Fruit fly (Drosophila melanogaster) whole organism, prepupa: ENCODE results near the gene danr.
A peak's percentile ranks its signal among the peaks of the same experiment; 100 is the strongest.

Experiments
- Blimp-1 ChIP-seq: fragments of 200-800 bp; sonication (Bioruptor generic); optimal IDR thresholded peaks from 3 replicates; lab custom pipeline; 2017; ENCODE audit warnings: missing biosample characterization, missing genetic modification characterization, mild to moderate bottlenecking, moderate library complexity, missing genetic modification reagents
- CG10669 ChIP-seq: fragments of 200-800 bp; sonication (Bioruptor generic); optimal IDR thresholded peaks from 3 replicates; lab custom pipeline; 2018; ENCODE audit warnings: missing biosample characterization, mild to moderate bottlenecking, missing genetic modification characterization, moderate library complexity
- CG11294 ChIP-seq: fragments of 200-800 bp; sonication (Bioruptor generic); IDR thresholded peaks from 2 replicates; pipeline ENCODE4 v1.3.6; 2022; ENCODE audit warnings: missing biosample characterization, missing genetic modification characterization
- CG11762 ChIP-seq: fragments of 200-800 bp; sonication (Bioruptor generic); optimal IDR thresholded peaks from 3 replicates; lab custom pipeline; 2016; ENCODE audit warnings: missing biosample characterization, missing genetic modification characterization; ENCODE audit not compliant: insufficient read depth
- CG11902 ChIP-seq: fragments of 200-800 bp; sonication (Bioruptor generic); optimal IDR thresholded peaks from 3 replicates; lab custom pipeline; 2016; ENCODE audit warnings: missing biosample characterization, missing genetic modification characterization
- CG1621 ChIP-seq: fragments of 200-800 bp; sonication (Bioruptor generic); optimal IDR thresholded peaks from 3 replicates; lab custom pipeline; 2018; ENCODE audit warnings: missing biosample characterization, mild to moderate bottlenecking, missing genetic modification characterization
- CG16779 ChIP-seq: fragments of 200-800 bp; sonication (Bioruptor generic); optimal IDR thresholded peaks from 3 replicates; lab custom pipeline; 2017; ENCODE audit warnings: missing biosample characterization, mild to moderate bottlenecking, missing genetic modification characterization
- CG31627 ChIP-seq: fragments of 200-800 bp; sonication (Bioruptor generic); optimal IDR thresholded peaks from 3 replicates; lab custom pipeline; 2016; ENCODE audit warnings: missing biosample characterization, missing genetic modification characterization
- CG32006 ChIP-seq: fragments of 200-800 bp; sonication (Bioruptor generic); optimal IDR thresholded peaks from 3 replicates; lab custom pipeline; 2017; ENCODE audit warnings: missing biosample characterization, mild to moderate bottlenecking, missing genetic modification characterization
- CG34406 ChIP-seq: fragments of 200-800 bp; sonication (Bioruptor generic); optimal IDR thresholded peaks from 3 replicates; lab custom pipeline; 2016; ENCODE audit warnings: missing biosample characterization, missing genetic modification characterization
- CG3919 ChIP-seq: fragments of 200-800 bp; sonication (Bioruptor generic); optimal IDR thresholded peaks from 3 replicates; lab custom pipeline; 2016; ENCODE audit warnings: missing biosample characterization, missing genetic modification characterization
- CG4318 ChIP-seq: fragments of 200-800 bp; sonication (Bioruptor generic); optimal IDR thresholded peaks from 3 replicates; lab custom pipeline; 2017; ENCODE audit warnings: missing biosample characterization, mild to moderate bottlenecking, missing genetic modification characterization
- CG6163 ChIP-seq: fragments of 200-800 bp; sonication (Bioruptor generic); IDR thresholded peaks from 3 replicates; pipeline ENCODE4 v1.3.6; 2022; ENCODE audit warnings: missing biosample characterization, missing genetic modification characterization
- CG6276 ChIP-seq: fragments of 200-800 bp; sonication (Bioruptor generic); optimal IDR thresholded peaks from 2 replicates; lab custom pipeline; 2017; ENCODE audit warnings: missing biosample characterization, mild to moderate bottlenecking, missing genetic modification characterization
- CG6792 ChIP-seq: fragments of 200-800 bp; sonication (Bioruptor generic); optimal IDR thresholded peaks from 3 replicates; lab custom pipeline; 2016; ENCODE audit warnings: missing biosample characterization, missing genetic modification characterization
- CG6808 ChIP-seq: fragments of 200-800 bp; sonication (Bioruptor generic); optimal IDR thresholded peaks from 3 replicates; lab custom pipeline; 2017; ENCODE audit warnings: missing biosample characterization, missing genetic modification characterization, mild to moderate bottlenecking, moderate library complexity, missing genetic modification reagents
- CG6854 ChIP-seq: fragments of 200-800 bp; sonication (Bioruptor generic); optimal IDR thresholded peaks from 2 replicates; lab custom pipeline; 2017; ENCODE audit warnings: missing biosample characterization, mild to moderate bottlenecking, missing genetic modification characterization
- CG7368 ChIP-seq: fragments of 200-800 bp; sonication (Bioruptor generic); optimal IDR thresholded peaks from 3 replicates; lab custom pipeline; 2016; ENCODE audit warnings: missing biosample characterization, missing genetic modification characterization
- CG8319 ChIP-seq: fragments of 200-800 bp; sonication (Bioruptor generic); optimal IDR thresholded peaks from 3 replicates; lab custom pipeline; 2016; ENCODE audit warnings: missing biosample characterization, missing genetic modification characterization
- Eip75B ChIP-seq: fragments of 200-800 bp; sonication (Bioruptor generic); optimal IDR thresholded peaks from 3 replicates; lab custom pipeline; 2016; ENCODE audit warnings: missing biosample characterization, missing genetic modification characterization
- Eip78C ChIP-seq: fragments of 200-800 bp; sonication (Bioruptor generic); peaks from one replicate; lab custom pipeline; 2016; ENCODE audit warnings: missing biosample characterization, missing genetic modification characterization
- Eip93F ChIP-seq: fragments of 200-800 bp; sonication (Bioruptor generic); optimal IDR thresholded peaks from 2 replicates; lab custom pipeline; 2016; ENCODE audit warnings: missing biosample characterization, mild to moderate bottlenecking, missing genetic modification characterization
- Ets21C ChIP-seq: fragments of 200-800 bp; sonication (Bioruptor generic); optimal IDR thresholded peaks from 3 replicates; lab custom pipeline; 2016; ENCODE audit warnings: missing biosample characterization, missing genetic modification characterization
- Ets96B ChIP-seq: fragments of 200-800 bp; optimal IDR thresholded peaks from 2 replicates; lab custom pipeline; 2019; ENCODE audit warnings: missing biosample characterization, mild to moderate bottlenecking, missing genetic modification characterization, moderate library complexity
- Gug ChIP-seq: fragments of 200-800 bp; sonication (Bioruptor generic); IDR thresholded peaks from 2 replicates; pipeline ENCODE4 v1.3.6; 2022; ENCODE audit warnings: missing biosample characterization, missing genetic modification characterization
- Hr38 ChIP-seq: sonication (Bioruptor generic); optimal IDR thresholded peaks from 2 replicates; lab custom pipeline; 2016; ENCODE audit warnings: missing biosample characterization, missing genetic modification characterization
- Hr4 ChIP-seq: fragments of 200-800 bp; sonication (Bioruptor generic); optimal IDR thresholded peaks from 3 replicates; lab custom pipeline; 2016; ENCODE audit warnings: missing biosample characterization, missing genetic modification characterization
- Lpt ChIP-seq: fragments of 200-800 bp; sonication (Bioruptor generic); optimal IDR thresholded peaks from 3 replicates; lab custom pipeline; 2016; ENCODE audit warnings: missing biosample characterization, missing genetic modification characterization
- Met ChIP-seq: fragments of 200-800 bp; sonication (Bioruptor generic); optimal IDR thresholded peaks from 3 replicates; lab custom pipeline; 2016; ENCODE audit warnings: missing biosample characterization, missing genetic modification characterization
- OdsH ChIP-seq: fragments of 200-800 bp; sonication (Bioruptor generic); optimal IDR thresholded peaks from 3 replicates; lab custom pipeline; 2016; ENCODE audit warnings: missing biosample characterization, missing genetic modification characterization
- Smox ChIP-seq: fragments of 200-800 bp; sonication (Bioruptor generic); optimal IDR thresholded peaks from 3 replicates; lab custom pipeline; 2016; ENCODE audit warnings: missing biosample characterization, missing genetic modification characterization
- Sox102F ChIP-seq: fragments of 200-800 bp; sonication (Bioruptor generic); optimal IDR thresholded peaks from 2 replicates; lab custom pipeline; 2016; ENCODE audit warnings: missing biosample characterization, mild to moderate bottlenecking, missing genetic modification characterization
- Sox14 ChIP-seq: fragments of 200-800 bp; sonication (Bioruptor generic); optimal IDR thresholded peaks from 3 replicates; lab custom pipeline; 2016; ENCODE audit warnings: missing biosample characterization, missing genetic modification characterization
- Sox15 ChIP-seq: fragments of 200-800 bp; sonication (Bioruptor generic); optimal IDR thresholded peaks from 3 replicates; lab custom pipeline; 2016; ENCODE audit warnings: missing biosample characterization, missing genetic modification characterization
- achi ChIP-seq: fragments of 200-800 bp; sonication (Bioruptor generic); optimal IDR thresholded peaks from 3 replicates; lab custom pipeline; 2016; ENCODE audit warnings: missing biosample characterization, missing genetic modification characterization
- acj6 ChIP-seq: fragments of 200-800 bp; sonication (Bioruptor generic); optimal IDR thresholded peaks from 3 replicates; lab custom pipeline; 2016; ENCODE audit warnings: missing biosample characterization, missing genetic modification characterization
- cyc ChIP-seq: fragments of 200-800 bp; sonication (Bioruptor generic); optimal IDR thresholded peaks from 3 replicates; lab custom pipeline; 2016; ENCODE audit warnings: missing biosample characterization, missing genetic modification characterization
- dac ChIP-seq: fragments of 200-800 bp; sonication (Bioruptor generic); optimal IDR thresholded peaks from 2 replicates; lab custom pipeline; 2017; ENCODE audit warnings: missing biosample characterization, mild to moderate bottlenecking, missing genetic modification characterization
- dsx ChIP-seq: fragments of 200-800 bp; optimal IDR thresholded peaks from 3 replicates; lab custom pipeline; 2019; ENCODE audit warnings: missing biosample characterization, mild to moderate bottlenecking, missing genetic modification characterization, moderate library complexity; ENCODE audit not compliant: poor library complexity, severe bottlenecking
- eg ChIP-seq: fragments of 200-800 bp; sonication (Bioruptor generic); IDR thresholded peaks from 3 replicates; pipeline ENCODE4 v1.3.6; 2022; ENCODE audit warnings: missing biosample characterization, missing genetic modification characterization
- esn ChIP-seq: fragments of 200-800 bp; sonication (Bioruptor generic); optimal IDR thresholded peaks from 2 replicates; lab custom pipeline; 2016; ENCODE audit warnings: missing biosample characterization, mild to moderate bottlenecking, missing genetic modification characterization, moderate library complexity
- fd59A ChIP-seq: fragments of 200-800 bp; sonication (Bioruptor generic); optimal IDR thresholded peaks from 2 replicates; lab custom pipeline; 2017; ENCODE audit warnings: missing biosample characterization, mild to moderate bottlenecking, missing genetic modification characterization, missing genetic modification reagents
- fd85E ChIP-seq: fragments of 200-800 bp; sonication (Bioruptor generic); optimal IDR thresholded peaks from 3 replicates; lab custom pipeline; 2016; ENCODE audit warnings: missing biosample characterization, missing genetic modification characterization
- fkh ChIP-seq: fragments of 200-800 bp; sonication (Bioruptor generic); optimal IDR thresholded peaks from 3 replicates; lab custom pipeline; 2017; ENCODE audit warnings: missing biosample characterization, mild to moderate bottlenecking, missing genetic modification characterization, moderate library complexity
- lz ChIP-seq: fragments of 200-800 bp; sonication (Bioruptor generic); optimal IDR thresholded peaks from 3 replicates; lab custom pipeline; 2016; ENCODE audit warnings: missing biosample characterization, missing genetic modification characterization
- net ChIP-seq: fragments of 200-800 bp; sonication (Bioruptor generic); optimal IDR thresholded peaks from 3 replicates; lab custom pipeline; 2016; ENCODE audit warnings: missing biosample characterization, missing genetic modification characterization
- pdm3 ChIP-seq: fragments of 200-800 bp; sonication (Bioruptor generic); optimal IDR thresholded peaks from 3 replicates; lab custom pipeline; 2016; ENCODE audit warnings: missing biosample characterization, missing genetic modification characterization
- salr ChIP-seq, 2 experiments: fragments of 200-800 bp; sonication (Bioruptor generic); optimal IDR thresholded peaks; 3 replicates each; lab custom pipeline; 2016 to 2018; ENCODE audit warnings: missing biosample characterization in 2 of 2, missing genetic modification characterization in 2 of 2, mild to moderate bottlenecking in 1 of 2
- ss ChIP-seq, 2 experiments: fragments of 200-800 bp; sonication (Bioruptor generic); optimal IDR thresholded peaks; 2 replicates in 1 of 2; 3 replicates in 1 of 2; lab custom pipeline; 2017 to 2018; ENCODE audit warnings: mild to moderate bottlenecking in 2 of 2, missing biosample characterization in 2 of 2, missing genetic modification characterization in 2 of 2, moderate library complexity in 1 of 2
- svp ChIP-seq: fragments of 200-800 bp; sonication (Bioruptor generic); peaks from one replicate; lab custom pipeline; 2016; ENCODE audit warnings: missing biosample characterization, missing genetic modification characterization
- topi ChIP-seq: fragments of 200-800 bp; sonication (Bioruptor generic); optimal IDR thresholded peaks from 3 replicates; lab custom pipeline; 2016; ENCODE audit warnings: missing biosample characterization, missing genetic modification characterization
- vri ChIP-seq: fragments of 200-800 bp; sonication (Bioruptor generic); optimal IDR thresholded peaks from 3 replicates; lab custom pipeline; 2016; ENCODE audit warnings: missing biosample characterization, mild to moderate bottlenecking, missing genetic modification characterization

Gene danr

dm6 chr3R:25178521-25178920, 40.6 kb downstream of the danr start:
- TF ChIP-seq CG3919 (GFP tag; lab: Kevin White, UChicago) = peak; percentile 74
- peak; percentile 77 for TF ChIP-seq CG6792 (GFP tag; lab: Kevin White, UChicago)
- TF ChIP-seq CG6854 (GFP tag; lab: Kevin White, UChicago) = no peak
- TF ChIP-seq fd59A (GFP tag; lab: Kevin White, UChicago) = peak; percentile 77
- peak; percentile 74 for TF ChIP-seq CG1621 (tag; lab: Kevin White, UChicago)
- peak; percentile 68 for TF ChIP-seq CG32006 (GFP tag; lab: Kevin White, UChicago)
- peak; percentile 82 for TF ChIP-seq OdsH
- TF ChIP-seq Eip93F = peak; percentile 37
- TF ChIP-seq acj6 = peak; percentile 88
- peak; percentile 48 for TF ChIP-seq Blimp-1 (GFP tag; lab: Kevin White, UChicago)
- peak; percentile 85 for TF ChIP-seq Sox102F
- TF ChIP-seq esn = peak; percentile 90
- TF ChIP-seq vri (GFP tag; lab: Kevin White, UChicago) = peak; percentile 83
- peak; percentile 83 for TF ChIP-seq pdm3 (GFP tag; lab: Kevin White, UChicago)
- TF ChIP-seq CG4318 (GFP tag; lab: Kevin White, UChicago) = peak; percentile 27
- peak; percentile 69 for TF ChIP-seq CG6808 (GFP tag; lab: Kevin White, UChicago)
- TF ChIP-seq CG8319 (GFP tag; lab: Kevin White, UChicago) = peak; percentile 35
- TF ChIP-seq lz (GFP tag; lab: Kevin White, UChicago) = peak; percentile 82
- TF ChIP-seq CG11762 = peak; percentile 39
- no peak for TF ChIP-seq Hr38
- TF ChIP-seq CG6276 = no peak
- TF ChIP-seq CG34406 = peak; percentile 84
- peak; percentile 67 for TF ChIP-seq Ets21C
- TF ChIP-seq Eip75B (GFP tag; lab: Kevin White, UChicago) = peak; percentile 61
- peak; percentile 56 for TF ChIP-seq Hr4
- TF ChIP-seq Met (GFP tag; lab: Kevin White, UChicago) = peak; percentile 89
- TF ChIP-seq CG31627 (GFP tag; lab: Kevin White, UChicago) = peak; percentile 88
- TF ChIP-seq Ets96B = peak; percentile 77
- TF ChIP-seq salr (GFP tag; optimal IDR thresholded peaks at IDR 0.05; lab: Kevin White, UChicago) = peak; percentile 48 to 67
- TF ChIP-seq topi (GFP tag; lab: Kevin White, UChicago) = peak; percentile 70
- peak; percentile 50 for TF ChIP-seq eg (GFP tag; lab: Robert Waterston, UW)
- peak; percentile 58 for TF ChIP-seq CG11902 (GFP tag; lab: Kevin White, UChicago)
- peak; percentile 72 for TF ChIP-seq net (GFP tag; lab: Kevin White, UChicago)
- 0 out of 2 replicates have a peak, but pooled peaks have one; percentile 30 for TF ChIP-seq CG11294 (GFP tag; lab: Robert Waterston, UW)
- TF ChIP-seq CG10669 (GFP tag; lab: Kevin White, UChicago) = peak; percentile 79
- peak; percentile 70 for TF ChIP-seq Sox15 (GFP tag; lab: Kevin White, UChicago)
- peak; percentile 56 for TF ChIP-seq CG7368
- no peak for TF ChIP-seq Lpt (GFP tag; lab: Kevin White, UChicago)
- no peak for TF ChIP-seq dac
- peak; percentile 56 for TF ChIP-seq Eip78C (GFP tag; lab: Kevin White, UChicago)
- TF ChIP-seq Smox (GFP tag; lab: Kevin White, UChicago) = peak; percentile 87
- TF ChIP-seq ss (GFP tag; optimal IDR thresholded peaks at IDR 0.05; lab: Kevin White, UChicago) = peak; percentile 44 to 54
- peak; percentile 89 for TF ChIP-seq svp (GFP tag; lab: Kevin White, UChicago)
- peak; percentile 80 for TF ChIP-seq Sox14 (GFP tag; lab: Kevin White, UChicago)
- no peak for TF ChIP-seq CG16779 (tag; lab: Kevin White, UChicago)
- peak; percentile 57 for TF ChIP-seq dsx (GFP tag; lab: Kevin White, UChicago)
- peak; percentile 61 for TF ChIP-seq achi
- no peak for TF ChIP-seq Gug (GFP tag; lab: Robert Waterston, UW)
- TF ChIP-seq fkh (GFP tag; lab: Kevin White, UChicago) = no peak
- TF ChIP-seq CG6163 = peak; percentile 76
- no peak for TF ChIP-seq fd85E (GFP tag; lab: Kevin White, UChicago)
- TF ChIP-seq cyc (GFP tag; lab: Kevin White, UChicago) = peak; percentile 74
